Fruit fly (Drosophila melanogaster): Measurements from ENCODE around the gene shams.

dm6 chr3R:25032686-25033085 lies 41.7 kb downstream of the shams start:
- TF ChIP-seq toe (GFP tag; optimal IDR thresholded peaks at IDR 0.05) = no peak
- TF ChIP-seq ovo (GFP tag; optimal IDR thresholded peaks at IDR 0.05) = no peak
- no peak for TF ChIP-seq kay (GFP tag; ENCODE audit: borderline replicate concordance)
- no peak for TF ChIP-seq pad (GFP tag; optimal IDR thresholded peaks at IDR 0.05)

Measured in whole organism, adult.